Fruit fly (Drosophila melanogaster): ENCODE results near the gene ncd.
A peak's percentile ranks its signal among the peaks of the same experiment; 100 is the strongest.

Gene ncd

DNA sequence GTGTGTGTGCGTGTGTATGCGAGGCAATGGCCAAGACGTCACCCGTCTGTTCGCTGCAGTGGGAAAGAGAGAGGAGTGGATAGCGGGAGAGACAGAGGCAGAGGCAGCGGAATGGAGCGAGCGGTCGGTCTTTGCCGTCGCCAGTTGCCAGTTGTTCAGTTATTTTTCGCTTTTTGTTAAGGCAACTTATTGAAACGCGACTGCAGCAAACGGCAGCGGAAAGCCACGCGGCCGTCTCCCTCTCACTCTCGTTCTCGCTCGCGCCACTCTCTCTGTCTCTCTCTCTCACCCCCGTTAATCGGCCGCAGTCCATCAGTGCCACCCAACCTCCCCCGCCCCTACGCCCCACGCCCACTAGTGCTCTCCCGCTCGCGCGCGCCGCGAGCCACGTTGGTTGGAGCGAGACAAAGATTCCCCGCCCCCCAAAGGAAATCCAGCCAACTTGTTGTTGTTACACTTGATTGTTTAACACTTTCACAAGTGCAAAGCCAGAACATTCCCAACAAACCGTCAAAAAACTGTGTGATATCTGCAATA, 34.1 kb downstream of the ncd start (continued):
- TF ChIP-seq CG18764 (GFP tag; optimal IDR thresholded peaks at IDR 0.05) (no peak), Max (GFP tag; optimal IDR thresholded peaks at IDR 0.05) (no peak), Taf1 (GFP tag; IDR thresholded peaks at IDR 0.05) (peak; percentile 22; the same call in 1 of the 2 replicates), fd102C (GFP tag; optimal IDR thresholded peaks at IDR 0.05) (no peak), tna (GFP tag; IDR thresholded peaks at IDR 0.05; ENCODE audit: partially characterized antibody) (peak; percentile 45; the same call in 1 of the 2 replicates), sens-2 (GFP tag; IDR thresholded peaks at IDR 0.05) (peak; percentile 62), Nf-YA (GFP tag; IDR thresholded peaks at IDR 0.05) (no peak), D19A (tag; optimal IDR thresholded peaks at IDR 0.05) (peak; percentile 19), CG31388 (GFP tag; optimal IDR thresholded peaks at IDR 0.05) (no peak), seq (GFP tag; IDR thresholded peaks at IDR 0.05) (peak; percentile 77), CG16813 (GFP tag; IDR thresholded peaks at IDR 0.05; ENCODE audit: partially characterized antibody) (peak; percentile 37; the same call in 1 of the 3 replicates), gsb-n (tag; optimal IDR thresholded peaks at IDR 0.05) (no peak), amos (GFP tag; IDR thresholded peaks at IDR 0.05; ENCODE audit: partially characterized antibody) (peak; percentile 29; the same call in 1 of the 2 replicates), NFAT (GFP tag; IDR thresholded peaks at IDR 0.05) (peak; percentile 72), tap (tag; optimal IDR thresholded peaks at IDR 0.05) (peak; percentile 5), CG3847 (GFP tag; IDR thresholded peaks at IDR 0.05) (no peak), nom (GFP tag; optimal IDR thresholded peaks at IDR 0.05) (peak; percentile 75), sim (GFP tag; IDR thresholded peaks at IDR 0.05) (no peak), peb (GFP tag; IDR thresholded peaks at IDR 0.05) (peak; percentile 20; the same call in 1 of the 2 replicates), sna (GFP tag; IDR thresholded peaks at IDR 0.05; ENCODE audit: partially characterized antibody) (peak; percentile 47), Hand (GFP tag; optimal IDR thresholded peaks at IDR 0.05) (peak; percentile 75), CG15073 (GFP tag; optimal IDR thresholded peaks at IDR 0.05) (peak; percentile 52), Scr (GFP tag; IDR thresholded peaks at IDR 0.05; ENCODE audit: partially characterized antibody) (peak; percentile 47), C15 (GFP tag; IDR thresholded peaks at IDR 0.05) (no peak), CG6791 (GFP tag; IDR thresholded peaks at IDR 0.05; ENCODE audit: partially characterized antibody) (no peak; the same call in 2 of the 3 replicates), sug (tag; optimal IDR thresholded peaks at IDR 0.05) (peak; percentile 58), Hmr (GFP tag; optimal IDR thresholded peaks at IDR 0.05) (peak; percentile 60), unpg (GFP tag; optimal IDR thresholded peaks at IDR 0.05) (no peak), Trl (optimal IDR thresholded peaks at IDR 0.05) (peak; percentile 86 to 92), Trl (GFP tag; optimal IDR thresholded peaks at IDR 0.05) (peak; percentile 34), z (GFP tag; IDR thresholded peaks at IDR 0.05) (peak; percentile 93), Nf-YC (tag; optimal IDR thresholded peaks at IDR 0.05) (peak; percentile 78), yki (optimal IDR thresholded peaks at IDR 0.05) (peak; percentile 83), sd (tag; optimal IDR thresholded peaks at IDR 0.05) (peak; percentile 94), Deaf1 (tag; optimal IDR thresholded peaks at IDR 0.05) (peak; percentile 63), Atf-2 (GFP tag; optimal IDR thresholded peaks at IDR 0.05) (no peak), exex (tag; optimal IDR thresholded peaks at IDR 0.05) (peak; percentile 59), oc (tag; optimal IDR thresholded peaks at IDR 0.05) (peak; percentile 61), fd64A (GFP tag; optimal IDR thresholded peaks at IDR 0.05) (peak; percentile 24), ci (GFP tag; IDR thresholded peaks at IDR 0.05) (peak; percentile 80; the same call in 2 of the 3 replicates), CG32767 (GFP tag; IDR thresholded peaks at IDR 0.05) (no peak; the same call in 1 of the 2 replicates), dmrt99B (tag; optimal IDR thresholded peaks at IDR 0.05) (peak; percentile 28), Drgx (GFP tag; IDR thresholded peaks at IDR 0.05) (peak; percentile 52), Hr78 (GFP tag; optimal IDR thresholded peaks at IDR 0.05) (peak in 1 of 2 experiments; percentile 45), grn (GFP tag; optimal IDR thresholded peaks at IDR 0.05) (peak; percentile 82), lab (GFP tag; optimal IDR thresholded peaks at IDR 0.05) (peak; percentile 80), HmgZ (tag; optimal IDR thresholded peaks at IDR 0.05) (peak; percentile 80), CG10321 (GFP tag; IDR thresholded peaks at IDR 0.05) (peak; percentile 88), wek (GFP tag; optimal IDR thresholded peaks at IDR 0.05) (no peak), MTF-1 (GFP tag; optimal IDR thresholded peaks at IDR 0.05; ENCODE audit: borderline replicate concordance) (no peak)

All from whole organism, embryonic.